Fruit fly (Drosophila melanogaster) whole organism, embryonic: ENCODE results near the gene Pop4.

Experiments used
- Abd-B ChIP-seq: fragments of 200-800 bp; sonication (Bioruptor generic); optimal IDR thresholded peaks from 2 replicates; lab custom pipeline; 2018; ENCODE audit warnings: missing biosample characterization, mild to moderate bottlenecking, missing genetic modification characterization, moderate library complexity
- Ada2b ChIP-seq: fragments of 200-800 bp; sonication (Bioruptor generic); IDR thresholded peaks from 2 replicates; pipeline ENCODE4 v1.3.6; 2022; ENCODE audit warnings: missing biosample characterization, missing genetic modification characterization
- BEAF-32 ChIP-seq: fragments of 200-800 bp; sonication (Bioruptor generic); optimal IDR thresholded peaks from 3 replicates; lab custom pipeline; 2017; ENCODE audit warnings: missing biosample characterization, missing genetic modification characterization, mild to moderate bottlenecking, moderate library complexity, missing genetic modification reagents
- BtbVII ChIP-seq: fragments of 200-800 bp; sonication (Bioruptor generic); optimal IDR thresholded peaks from 3 replicates; lab custom pipeline; 2017; ENCODE audit warnings: missing biosample characterization, mild to moderate bottlenecking, missing genetic modification characterization
- CG10959 ChIP-seq: fragments of 200-800 bp; sonication (Bioruptor generic); IDR thresholded peaks from 2 replicates; pipeline ENCODE4 v1.3.6; 2022; ENCODE audit warnings: missing biosample characterization, missing genetic modification characterization
- CG11456 ChIP-seq: fragments of 200-800 bp; sonication (Bioruptor generic); IDR thresholded peaks from 3 replicates; pipeline ENCODE4 v1.3.6; 2022; ENCODE audit warnings: missing biosample characterization, missing genetic modification characterization
- CG12299 ChIP-seq: fragments of 200-800 bp; sonication (Bioruptor generic); optimal IDR thresholded peaks from 2 replicates; lab custom pipeline; 2018; ENCODE audit warnings: missing biosample characterization, mild to moderate bottlenecking, missing genetic modification characterization
- CG12391 ChIP-seq: fragments of 200-800 bp; sonication (Bioruptor generic); optimal IDR thresholded peaks from 3 replicates; lab custom pipeline; 2018; ENCODE audit warnings: missing biosample characterization, mild to moderate bottlenecking, missing genetic modification characterization, moderate library complexity
- CG13123 ChIP-seq: fragments of 200-800 bp; sonication (Bioruptor generic); optimal IDR thresholded peaks from 2 replicates; lab custom pipeline; 2016; ENCODE audit warnings: missing biosample characterization, missing genetic modification characterization
- CG13894 ChIP-seq: fragments of 200-800 bp; sonication (Bioruptor generic); optimal IDR thresholded peaks from 3 replicates; lab custom pipeline; 2018; ENCODE audit warnings: missing biosample characterization, mild to moderate bottlenecking, missing genetic modification characterization, moderate library complexity
- CG17802 ChIP-seq: fragments of 200-800 bp; sonication (Bioruptor generic); optimal IDR thresholded peaks from 2 replicates; lab custom pipeline; 2018; ENCODE audit warnings: missing biosample characterization, mild to moderate bottlenecking, missing genetic modification characterization, moderate library complexity
- CG18764 ChIP-seq: fragments of 200-800 bp; sonication (Bioruptor generic); optimal IDR thresholded peaks from 3 replicates; lab custom pipeline; 2016; ENCODE audit warnings: missing biosample characterization, missing genetic modification characterization
- CG30020 ChIP-seq: fragments of 200-800 bp; optimal IDR thresholded peaks from 2 replicates; lab custom pipeline; 2019; ENCODE audit warnings: missing biosample characterization, mild to moderate bottlenecking, missing genetic modification characterization, moderate library complexity
- CG31365 ChIP-seq: fragments of 200-800 bp; sonication (Bioruptor generic); optimal IDR thresholded peaks from 2 replicates; lab custom pipeline; 2018; ENCODE audit warnings: missing biosample characterization, mild to moderate bottlenecking, missing genetic modification characterization
- CG31441 ChIP-seq: fragments of 200-800 bp; sonication (Bioruptor generic); IDR thresholded peaks from 2 replicates; pipeline ENCODE4 v1.3.6; 2022; ENCODE audit warnings: missing biosample characterization, missing genetic modification characterization
- CG4707 ChIP-seq: fragments of 200-800 bp; sonication (Bioruptor generic); optimal IDR thresholded peaks from 2 replicates; lab custom pipeline; 2018; ENCODE audit warnings: missing biosample characterization, mild to moderate bottlenecking, missing genetic modification characterization, moderate library complexity
- CG5245 ChIP-seq: fragments of 200-800 bp; sonication (Bioruptor generic); optimal IDR thresholded peaks from 3 replicates; lab custom pipeline; 2016; ENCODE audit warnings: missing biosample characterization, missing genetic modification characterization
- CG5953 ChIP-seq: fragments of 200-800 bp; sonication (Bioruptor generic); IDR thresholded peaks from 2 replicates; pipeline ENCODE4 v1.3.6; 2022; ENCODE audit warnings: missing biosample characterization, missing genetic modification characterization
- CG6683 ChIP-seq: fragments of 200-800 bp; sonication (Bioruptor generic); optimal IDR thresholded peaks from 2 replicates; lab custom pipeline; 2017; ENCODE audit warnings: missing biosample characterization, mild to moderate bottlenecking, missing genetic modification characterization, missing genetic modification reagents
- CG6791 ChIP-seq: fragments of 200-800 bp; sonication (Bioruptor generic); IDR thresholded peaks from 3 replicates; pipeline ENCODE4 v1.3.6; 2022; ENCODE audit warnings: missing biosample characterization, missing genetic modification characterization; ENCODE audit not compliant: partially characterized antibody
- Dad ChIP-seq: fragments of 200-800 bp; sonication (Bioruptor generic); optimal IDR thresholded peaks from 3 replicates; lab custom pipeline; 2016; ENCODE audit warnings: missing biosample characterization, missing genetic modification characterization
- Drgx ChIP-seq: fragments of 200-800 bp; sonication (Bioruptor generic); IDR thresholded peaks from 2 replicates; pipeline ENCODE4 v1.3.6; 2022; ENCODE audit warnings: missing biosample characterization, missing genetic modification characterization
- E2f2 ChIP-seq: fragments of 200-800 bp; sonication (Bioruptor generic); IDR thresholded peaks from 2 replicates; pipeline ENCODE4 v1.3.6; 2022; ENCODE audit warnings: missing biosample characterization, missing genetic modification characterization
- Ets97D ChIP-seq: fragments of 200-800 bp; sonication (Bioruptor generic); optimal IDR thresholded peaks from 3 replicates; lab custom pipeline; 2016; ENCODE audit warnings: missing biosample characterization, missing genetic modification characterization
- H2.0 ChIP-seq: fragments of 200-800 bp; sonication (Bioruptor generic); IDR thresholded peaks from 2 replicates; pipeline ENCODE4 v1.3.6; 2022; ENCODE audit warnings: missing biosample characterization, missing genetic modification characterization
- Hand ChIP-seq: fragments of 200-800 bp; sonication (Bioruptor generic); optimal IDR thresholded peaks from 2 replicates; lab custom pipeline; 2017; ENCODE audit warnings: mild to moderate bottlenecking, missing biosample characterization, missing genetic modification reagents, missing genetic modification characterization
- Hmx ChIP-seq: fragments of 200-800 bp; sonication (Bioruptor generic); optimal IDR thresholded peaks from 2 replicates; lab custom pipeline; 2016; ENCODE audit warnings: missing biosample characterization, missing genetic modification characterization
- Hr3 ChIP-seq: fragments of 200-800 bp; sonication (Bioruptor generic); optimal IDR thresholded peaks from 3 replicates; lab custom pipeline; 2016; ENCODE audit warnings: missing biosample characterization, missing genetic modification characterization
- NK7.1 ChIP-seq: fragments of 200-800 bp; sonication (Bioruptor generic); optimal IDR thresholded peaks from 3 replicates; lab custom pipeline; 2016; ENCODE audit warnings: missing biosample characterization, missing genetic modification characterization
- Nf-YC ChIP-seq: fragments of 200-800 bp; optimal IDR thresholded peaks from 3 replicates; lab custom pipeline; 2019; ENCODE audit warnings: missing biosample characterization, mild to moderate bottlenecking, missing genetic modification characterization, moderate library complexity
- Oli ChIP-seq: fragments of 200-800 bp; sonication (Bioruptor generic); optimal IDR thresholded peaks from 2 replicates; lab custom pipeline; 2018; ENCODE audit warnings: missing biosample characterization, mild to moderate bottlenecking, missing genetic modification characterization, moderate library complexity
- Sry-β ChIP-seq: fragments of 200-800 bp; sonication (Bioruptor generic); optimal IDR thresholded peaks from 2 replicates; lab custom pipeline; 2018; ENCODE audit warnings: missing biosample characterization, mild to moderate bottlenecking, missing genetic modification characterization, moderate library complexity
- Trl ChIP-seq, 3 experiments: fragments of >200 bp in 2 of 3; fragments of 200-800 bp in 1 of 3; sonication (Bioruptor generic) in 1 of 3; optimal IDR thresholded peaks; 2 replicates in 1 of 3; 3 replicates in 2 of 3; lab custom pipeline; 2016 to 2017; ENCODE audit warnings: missing biosample characterization in 1 of 3, missing genetic modification characterization in 1 of 3
- Xrp1 ChIP-seq: fragments of 200-800 bp; sonication (Bioruptor generic); IDR thresholded peaks from 2 replicates; pipeline ENCODE4 v1.3.6; 2022; ENCODE audit warnings: missing biosample characterization, missing genetic modification characterization
- chm ChIP-seq: fragments of 200-800 bp; sonication (Bioruptor generic); IDR thresholded peaks from 2 replicates; pipeline ENCODE4 v1.3.6; 2022; ENCODE audit warnings: missing biosample characterization, missing genetic modification characterization
- ci ChIP-seq: fragments of 200-800 bp; sonication (Bioruptor generic); IDR thresholded peaks from 3 replicates; pipeline ENCODE4 v1.3.6; 2022; ENCODE audit warnings: missing biosample characterization, missing genetic modification characterization
- disco-r ChIP-seq: fragments of 200-800 bp; sonication (Bioruptor generic); optimal IDR thresholded peaks from 2 replicates; lab custom pipeline; 2016; ENCODE audit warnings: missing biosample characterization, missing genetic modification characterization
- ewg ChIP-seq: fragments of 200-800 bp; sonication (Bioruptor generic); optimal IDR thresholded peaks from 3 replicates; lab custom pipeline; 2017; ENCODE audit warnings: mild to moderate bottlenecking, missing biosample characterization, missing genetic modification reagents, missing genetic modification characterization
- fd3F ChIP-seq: fragments of 200-800 bp; sonication (Bioruptor generic); optimal IDR thresholded peaks from 2 replicates; lab custom pipeline; 2018; ENCODE audit warnings: missing biosample characterization, mild to moderate bottlenecking, missing genetic modification characterization, moderate library complexity
- gsb-n ChIP-seq: fragments of 200-800 bp; sonication (Bioruptor generic); optimal IDR thresholded peaks from 3 replicates; lab custom pipeline; 2018; ENCODE audit warnings: missing biosample characterization, mild to moderate bottlenecking, missing genetic modification characterization
- hkb ChIP-seq, 2 experiments: fragments of 200-800 bp in 1 of 2; fragments of >200 bp in 1 of 2; sonication (Bioruptor generic) in 1 of 2; IDR thresholded peaks in 1 of 2; optimal IDR thresholded peaks in 1 of 2; 2 replicates each; pipeline versions ENCODE4 v1.3.6 to Lab custom; 2017 to 2022; ENCODE audit warnings: missing biosample characterization in 1 of 2, missing genetic modification characterization in 1 of 2
- hth ChIP-seq: fragments of >200 bp; optimal IDR thresholded peaks from 2 replicates; lab custom pipeline; 2017; ENCODE audit warnings: inconsistent platforms
- oc ChIP-seq: fragments of 200-800 bp; sonication (Bioruptor generic); optimal IDR thresholded peaks from 2 replicates; lab custom pipeline; 2018; ENCODE audit warnings: missing biosample characterization, mild to moderate bottlenecking, missing genetic modification characterization, moderate library complexity
- pros ChIP-seq: fragments of 200-800 bp; sonication (Bioruptor generic); optimal IDR thresholded peaks from 3 replicates; lab custom pipeline; 2019; ENCODE audit warnings: missing biosample characterization, mild to moderate bottlenecking, missing genetic modification characterization, moderate library complexity
- repo ChIP-seq: fragments of 200-800 bp; sonication (Bioruptor generic); optimal IDR thresholded peaks from 2 replicates; lab custom pipeline; 2016; ENCODE audit warnings: missing biosample characterization, missing genetic modification characterization
- scrt ChIP-seq: fragments of 200-800 bp; sonication (Bioruptor generic); optimal IDR thresholded peaks from 2 replicates; lab custom pipeline; 2018; ENCODE audit warnings: missing biosample characterization, mild to moderate bottlenecking, missing genetic modification characterization, moderate library complexity
- sens-2 ChIP-seq: fragments of 200-800 bp; sonication (Bioruptor generic); IDR thresholded peaks from 2 replicates; pipeline ENCODE4 v1.3.6; 2022; ENCODE audit warnings: missing biosample characterization, missing genetic modification characterization
- ssp ChIP-seq: fragments of 200-800 bp; sonication (Bioruptor generic); IDR thresholded peaks from 2 replicates; pipeline ENCODE4 v1.3.6; 2022; ENCODE audit warnings: missing biosample characterization, missing genetic modification characterization
- trem ChIP-seq: fragments of 200-800 bp; optimal IDR thresholded peaks from 3 replicates; lab custom pipeline; 2019; ENCODE audit warnings: missing biosample characterization, mild to moderate bottlenecking, missing genetic modification characterization, moderate library complexity
- usp ChIP-seq: fragments of >200 bp; optimal IDR thresholded peaks from 2 replicates; lab custom pipeline; 2017; ENCODE audit warnings: missing biosample characterization, missing genetic modification characterization
- zf30C ChIP-seq: fragments of 200-800 bp; sonication (Bioruptor generic); optimal IDR thresholded peaks from 3 replicates; lab custom pipeline; 2018; ENCODE audit warnings: missing biosample characterization, mild to moderate bottlenecking, missing genetic modification characterization

The Pop4 gene

dm6 chr3L:7947880-7948286 is 30.6 kb downstream of the Pop4 start, which contains the start of gene exex (continued):
- TF ChIP-seq Drgx (GFP tag; lab: Robert Waterston, UW) (no peak), CG31441 (no peak), oc (peak; percentile 14), trem (tag; lab: Kevin White, UChicago) (no peak), Trl (optimal IDR thresholded peaks at IDR 0.05; lab: Kevin White, UChicago) (peak; percentile 61 to 80), Trl (GFP tag; optimal IDR thresholded peaks at IDR 0.05; lab: Kevin White, UChicago) (peak; percentile 23), ci (GFP tag; lab: Robert Waterston, UW) (peak; percentile 43; the same call in 1 of the 3 replicates), CG13123 (no peak), hth (lab: Kevin White, UChicago) (no peak), Ada2b (GFP tag; lab: Robert Waterston, UW) (no peak), CG17802 (tag; lab: Kevin White, UChicago) (no peak), CG5953 (GFP tag; lab: Robert Waterston, UW) (no peak), H2.0 (no peak), Dad (GFP tag; lab: Kevin White, UChicago) (no peak), Sry-β (no peak), usp (GFP tag; lab: Kevin White, UChicago) (no peak), CG11456 (GFP tag; lab: Robert Waterston, UW) (no peak), BtbVII (GFP tag; lab: Kevin White, UChicago) (no peak), sens-2 (GFP tag; lab: Robert Waterston, UW) (no peak), CG13894 (no peak), zf30C (GFP tag; lab: Kevin White, UChicago) (no peak), disco-r (GFP tag; lab: Kevin White, UChicago) (no peak), CG4707 (GFP tag; lab: Kevin White, UChicago) (no peak), chm (GFP tag; lab: Robert Waterston, UW) (peak; percentile 51; the same call in 1 of the 2 replicates), Abd-B (no peak), CG18764 (GFP tag; lab: Kevin White, UChicago) (no peak), Hand (no peak), Hmx (no peak), CG12299 (no peak), CG6683 (GFP tag; lab: Kevin White, UChicago) (no peak), repo (no peak), scrt (GFP tag; lab: Kevin White, UChicago) (no peak), pros (GFP tag; lab: Kevin White, UChicago) (peak; percentile 47), BEAF-32 (GFP tag; lab: Kevin White, UChicago) (no peak), gsb-n (tag; lab: Kevin White, UChicago) (no peak), hkb (optimal IDR thresholded peaks at IDR 0.05; lab: Kevin White, UChicago) (no peak), hkb (GFP tag; IDR thresholded peaks at IDR 0.05; lab: Robert Waterston, UW) (peak; percentile 32; the same call in 1 of the 2 replicates), ewg (GFP tag; lab: Kevin White, UChicago) (peak; percentile 5), Xrp1 (GFP tag; lab: Robert Waterston, UW) (no peak), Hr3 (GFP tag; lab: Kevin White, UChicago) (no peak), NK7.1 (GFP tag; lab: Kevin White, UChicago) (no peak), CG5245 (GFP tag; lab: Kevin White, UChicago) (no peak), CG10959 (GFP tag; lab: Robert Waterston, UW) (no peak), Oli (tag; lab: Kevin White, UChicago) (no peak), fd3F (GFP tag; lab: Kevin White, UChicago) (no peak), Nf-YC (tag; lab: Kevin White, UChicago) (peak; percentile 97), CG12391 (tag; lab: Kevin White, UChicago) (no peak), CG6791 (GFP tag; lab: Robert Waterston, UW) (0 out of 3 replicates have a peak, but pooled peaks have one; percentile 17), CG30020 (tag; lab: Kevin White, UChicago) (no peak), CG31365 (no peak), ssp (no peak), Ets97D (GFP tag; lab: Kevin White, UChicago) (no peak), E2f2 (GFP tag; lab: Robert Waterston, UW) (no peak)
